Worm (Caenorhabditis elegans) whole organism, late embryonic: Measurements from ENCODE around the gene jun-1.
A peak's percentile ranks its signal among the peaks of the same experiment; 100 is the strongest.

Experiments used
- C08G9.2 ChIP-seq: sonication (generic microtip); optimal IDR thresholded peaks from 2 replicates; lab custom pipeline; 2016; ENCODE audit warnings: mild to moderate bottlenecking, missing genetic modification characterization, moderate library complexity, missing compliant biosample characterization
- C38D4.7 ChIP-seq: fragments of 200-800 bp; sonication (Bioruptor generic); optimal IDR thresholded peaks from 2 replicates; lab custom pipeline; 2018; ENCODE audit warnings: mild to moderate bottlenecking, missing genetic modification characterization, moderate library complexity, missing compliant biosample characterization
- K02D7.2 ChIP-seq: sonication (generic microtip); optimal IDR thresholded peaks from 2 replicates; lab custom pipeline; 2017; ENCODE audit warnings: mild to moderate bottlenecking, missing genetic modification characterization, missing compliant biosample characterization
- K09A11.1 ChIP-seq: sonication (generic microtip); optimal IDR thresholded peaks from 2 replicates; lab custom pipeline; 2017; ENCODE audit warnings: antibody characterized with exemption, mild to moderate bottlenecking, missing genetic modification characterization, missing compliant biosample characterization; ENCODE audit not compliant: insufficient read depth
- T23F11.4 ChIP-seq: fragments of 200-800 bp; sonication (Bioruptor generic); optimal IDR thresholded peaks from 2 replicates; lab custom pipeline; 2018; ENCODE audit warnings: mild to moderate bottlenecking, missing genetic modification characterization, missing compliant biosample characterization
- Y22D7AL.16 ChIP-seq: sonication (generic microtip); optimal IDR thresholded peaks from 2 replicates; lab custom pipeline; 2016; ENCODE audit warnings: missing genetic modification characterization, missing compliant biosample characterization
- ahr-1 ChIP-seq: sonication (generic microtip); optimal IDR thresholded peaks from 2 replicates; lab custom pipeline; 2016; ENCODE audit warnings: missing genetic modification characterization, missing compliant biosample characterization
- ama-1 ChIP-seq: fragments of 150-350 bp; optimal IDR thresholded peaks from 2 replicates; lab custom pipeline; 2014
- ceh-14 ChIP-seq: sonication (generic microtip); optimal IDR thresholded peaks from 2 replicates; lab custom pipeline; 2016; ENCODE audit warnings: missing genotype, missing genetic modification characterization, missing compliant biosample characterization
- ceh-19 ChIP-seq: fragments of 200-800 bp; sonication (Bioruptor generic); optimal IDR thresholded peaks from 2 replicates; lab custom pipeline; 2018; ENCODE audit warnings: mild to moderate bottlenecking, missing genetic modification characterization, missing compliant biosample characterization
- ceh-2 ChIP-seq: sonication (generic microtip); optimal IDR thresholded peaks from 2 replicates; lab custom pipeline; 2016; ENCODE audit warnings: missing genotype, missing genetic modification characterization, missing compliant biosample characterization
- ceh-22 ChIP-seq: sonication (generic microtip); optimal IDR thresholded peaks from 2 replicates; lab custom pipeline; 2017; ENCODE audit warnings: missing biosample characterization, missing genetic modification characterization
- ceh-24 ChIP-seq: sonication (generic microtip); optimal IDR thresholded peaks from 2 replicates; lab custom pipeline; 2016; ENCODE audit warnings: mild to moderate bottlenecking, missing genetic modification characterization, missing compliant biosample characterization
- ceh-30 ChIP-seq: fragments of 150-350 bp; optimal IDR thresholded peaks from 2 replicates; lab custom pipeline; 2014; ENCODE audit warnings: missing biosample characterization, missing genetic modification characterization
- ceh-34 ChIP-seq: sonication (generic microtip); optimal IDR thresholded peaks from 2 replicates; lab custom pipeline; 2016; ENCODE audit warnings: mild to moderate bottlenecking, missing genetic modification characterization, missing compliant biosample characterization
- ceh-48 ChIP-seq: sonication (generic microtip); optimal IDR thresholded peaks from 2 replicates; lab custom pipeline; 2016; ENCODE audit warnings: missing genetic modification characterization, inconsistent platforms, missing compliant biosample characterization
- ceh-6 ChIP-seq: fragments of 200-800 bp; sonication (Bioruptor generic); optimal IDR thresholded peaks from 2 replicates; lab custom pipeline; 2018; ENCODE audit warnings: mild to moderate bottlenecking, missing genetic modification characterization, missing compliant biosample characterization
- ceh-9 ChIP-seq: sonication (generic microtip); optimal IDR thresholded peaks from 2 replicates; lab custom pipeline; 2016; ENCODE audit warnings: mild to moderate bottlenecking, missing genetic modification characterization, inconsistent platforms, missing compliant biosample characterization
- dmd-4 ChIP-seq: sonication (generic microtip); optimal IDR thresholded peaks from 2 replicates; lab custom pipeline; 2016; ENCODE audit warnings: borderline replicate concordance, missing genetic modification characterization, missing compliant biosample characterization
- elt-2 ChIP-seq: sonication (generic microtip); optimal IDR thresholded peaks from 2 replicates; lab custom pipeline; 2016; ENCODE audit warnings: missing genetic modification reagents, missing genetic modification characterization, missing compliant biosample characterization
- elt-4 ChIP-seq: sonication (generic microtip); optimal IDR thresholded peaks from 2 replicates; lab custom pipeline; 2016; ENCODE audit warnings: missing genetic modification characterization, missing compliant biosample characterization
- eyg-1 ChIP-seq: sonication (generic microtip); optimal IDR thresholded peaks from 2 replicates; lab custom pipeline; 2016; ENCODE audit warnings: missing genotype, missing genetic modification characterization, missing compliant biosample characterization
- fkh-10 ChIP-seq: fragments of 150-350 bp; optimal IDR thresholded peaks from 2 replicates; lab custom pipeline; 2014; ENCODE audit warnings: missing biosample characterization, missing genetic modification reagents, missing genetic modification characterization
- gmeb-2 ChIP-seq: sonication (generic microtip); optimal IDR thresholded peaks from 2 replicates; lab custom pipeline; 2016; ENCODE audit warnings: missing genetic modification characterization, inconsistent platforms, missing compliant biosample characterization
- hlh-30 ChIP-seq: sonication (generic microtip); optimal IDR thresholded peaks from 2 replicates; lab custom pipeline; 2017; ENCODE audit warnings: antibody characterized with exemption, missing genetic modification characterization, missing compliant biosample characterization; ENCODE audit not compliant: insufficient read depth
- lim-6 ChIP-seq: sonication (generic microtip); optimal IDR thresholded peaks from 2 replicates; lab custom pipeline; 2016; ENCODE audit warnings: missing genetic modification characterization, missing compliant biosample characterization
- lin-11 ChIP-seq: fragments of 200-800 bp; sonication (Bioruptor generic); optimal IDR thresholded peaks from 2 replicates; lab custom pipeline; 2018; ENCODE audit warnings: mild to moderate bottlenecking, missing genetic modification characterization, missing compliant biosample characterization
- madf-2 ChIP-seq: sonication (generic microtip); optimal IDR thresholded peaks from 2 replicates; lab custom pipeline; 2017; ENCODE audit warnings: missing genetic modification characterization, missing compliant biosample characterization
- nfya-1 ChIP-seq: sonication (generic microtip); optimal IDR thresholded peaks from 2 replicates; lab custom pipeline; 2017; ENCODE audit warnings: missing genetic modification characterization, mild to moderate bottlenecking, missing compliant biosample characterization, antibody characterized with exemption, moderate library complexity
- npax-4 ChIP-seq: sonication (generic microtip); optimal IDR thresholded peaks from 2 replicates; lab custom pipeline; 2016; ENCODE audit warnings: missing genetic modification characterization, missing compliant biosample characterization
- pag-3 ChIP-seq: sonication (generic microtip); optimal IDR thresholded peaks from 2 replicates; lab custom pipeline; 2016; ENCODE audit warnings: missing compliant biosample characterization, missing genetic modification characterization, borderline replicate concordance
- pax-1 ChIP-seq: fragments of 150-350 bp; optimal IDR thresholded peaks from 2 replicates; lab custom pipeline; 2014; ENCODE audit warnings: missing biosample characterization, missing genetic modification characterization
- pros-1 ChIP-seq: fragments of 150-350 bp; optimal IDR thresholded peaks from 2 replicates; lab custom pipeline; 2014; ENCODE audit warnings: missing biosample characterization, missing genetic modification reagents, missing genetic modification characterization
- sox-2 ChIP-seq: fragments of 200-800 bp; sonication (Bioruptor generic); IDR thresholded peaks from 2 replicates; pipeline ENCODE4 v1.3.6; 2022; ENCODE audit warnings: missing genetic modification reagents, missing genetic modification characterization, missing compliant biosample characterization
- syd-9 ChIP-seq: sonication (generic microtip); optimal IDR thresholded peaks from 2 replicates; lab custom pipeline; 2016; ENCODE audit warnings: mild to moderate bottlenecking, missing genetic modification characterization, moderate library complexity, missing compliant biosample characterization
- tbx-2 ChIP-seq: sonication (generic microtip); optimal IDR thresholded peaks from 2 replicates; lab custom pipeline; 2016; ENCODE audit warnings: missing genetic modification characterization, missing compliant biosample characterization
- tbx-7 ChIP-seq: sonication (generic microtip); optimal IDR thresholded peaks from 2 replicates; lab custom pipeline; 2016; ENCODE audit warnings: missing genotype, missing genetic modification characterization, missing compliant biosample characterization
- unc-42 ChIP-seq: sonication (generic microtip); optimal IDR thresholded peaks from 2 replicates; lab custom pipeline; 2016; ENCODE audit warnings: missing genotype, missing genetic modification characterization, missing compliant biosample characterization
- unc-55 ChIP-seq: sonication (generic microtip); optimal IDR thresholded peaks from 2 replicates; lab custom pipeline; 2017; ENCODE audit warnings: missing biosample characterization, missing genetic modification reagents, missing genetic modification characterization
- unc-86 ChIP-seq: sonication (generic microtip); optimal IDR thresholded peaks from 2 replicates; lab custom pipeline; 2016; ENCODE audit warnings: missing genetic modification characterization, missing compliant biosample characterization
- ztf-16 ChIP-seq: sonication (generic microtip); optimal IDR thresholded peaks from 2 replicates; lab custom pipeline; 2017; ENCODE audit warnings: missing genetic modification characterization, missing compliant biosample characterization

Gene jun-1

ce11 chrII:9083093-9083492 lies 29.9 kb upstream of the jun-1 start, which contains the start of gene sysm-1 (continued):
- no peak for TF ChIP-seq K09A11.1 (tag; lab: Kevin White, UChicago)
- TF ChIP-seq, all 69 proteins: peak for 0

ce11 chrII:9086308-9086707 lies 26.6 kb upstream of the jun-1 start, which contains the start of gene hlh-3:
Gene hlh-3 (plus strand): TSS chrII:9086608.
- TF ChIP-seq C08G9.2 (tag; lab: Kevin White, UChicago) (no peak), unc-86 (tag; lab: Kevin White, UChicago) (no peak), ceh-19 (GFP tag; lab: Kevin White, UChicago) (no peak), pax-1 (tag; lab: Kevin White, UChicago) (no peak), ceh-48 (tag; lab: Kevin White, UChicago) (no peak), T23F11.4 (GFP tag; lab: Kevin White, UChicago) (no peak), ceh-2 (no peak), fkh-10 (no peak), syd-9 (tag; lab: Kevin White, UChicago) (no peak), ceh-6 (GFP tag; lab: Kevin White, UChicago) (no peak), eyg-1 (tag; lab: Kevin White, UChicago) (no peak), tbx-2 (tag; lab: Kevin White, UChicago) (no peak), ceh-34 (no peak), unc-42 (no peak), lim-6 (tag; lab: Kevin White, UChicago) (no peak), ceh-22 (tag; lab: Kevin White, UChicago) (no peak), hlh-30 (tag; lab: Kevin White, UChicago) (no peak), pros-1 (no peak)
- TF ChIP-seq, all 69 proteins: peak for 0

- TF ChIP-seq ceh-24 = no peak
- no peak for TF ChIP-seq ama-1 (lab: Kevin White, UChicago)
- no peak for TF ChIP-seq nfya-1 (tag; lab: Kevin White, UChicago)
- TF ChIP-seq elt-2 = peak; percentile 42
- TF ChIP-seq elt-4 = no peak
- no peak for TF ChIP-seq tbx-7 (tag; lab: Kevin White, UChicago)
- no peak for TF ChIP-seq unc-86 (tag; lab: Kevin White, UChicago)
- no peak for TF ChIP-seq ceh-34
These were observed 20.0 kb upstream of the jun-1 start for ce11 chrII:9092910-9093309.

ce11 chrII:9093584-9093983 lies 19.4 kb upstream of the jun-1 start, which contains the start of gene C07H4.1:
Gene C07H4.1 (minus strand): TSS chrII:9093684.
- TF ChIP-seq nfya-1 (tag; lab: Kevin White, UChicago) = no peak
- no peak for TF ChIP-seq pag-3 (tag; lab: Kevin White, UChicago)
- no peak for TF ChIP-seq sox-2 (GFP tag; lab: Robert Waterston, UW)
- TF ChIP-seq K02D7.2 (tag; lab: Kevin White, UChicago) = no peak
- TF ChIP-seq lim-6 (tag; lab: Kevin White, UChicago) = no peak
- no peak for TF ChIP-seq Y22D7AL.16 (tag; lab: Kevin White, UChicago)
- TF ChIP-seq ceh-9 (tag; lab: Kevin White, UChicago) = no peak
- TF ChIP-seq unc-55 (GFP tag; lab: Kevin White, UChicago) = no peak
- TF ChIP-seq ahr-1 (tag; lab: Kevin White, UChicago) = no peak
- no peak for TF ChIP-seq tbx-7 (tag; lab: Kevin White, UChicago)
- TF ChIP-seq C38D4.7 = no peak
- no peak for TF ChIP-seq ztf-16
- no peak for TF ChIP-seq ceh-30 (tag; lab: Kevin White, UChicago)

- no peak for TF ChIP-seq lin-11 (tag; lab: Kevin White, UChicago)
- TF ChIP-seq npax-4 (tag; lab: Kevin White, UChicago) = no peak
- no peak for TF ChIP-seq K02D7.2 (tag; lab: Kevin White, UChicago)
- TF ChIP-seq ahr-1 (tag; lab: Kevin White, UChicago) = no peak
- TF ChIP-seq ceh-9 (tag; lab: Kevin White, UChicago) = no peak
- TF ChIP-seq dmd-4 = no peak
- TF ChIP-seq sox-2 (GFP tag; lab: Robert Waterston, UW) = no peak
- TF ChIP-seq ceh-22 (tag; lab: Kevin White, UChicago) = no peak
- TF ChIP-seq gmeb-2 (tag; lab: Kevin White, UChicago) = no peak
- no peak for TF ChIP-seq syd-9 (tag; lab: Kevin White, UChicago)
- no peak for TF ChIP-seq madf-2 (tag; lab: Kevin White, UChicago)
- TF ChIP-seq ceh-14 (tag; lab: Kevin White, UChicago) = no peak
These were observed 18.6 kb upstream of the jun-1 start for ce11 chrII:9094247-9094790.
